Worm (Caenorhabditis elegans) whole organism, L3 larva: Measurements from ENCODE around the gene srh-15.

ENCODE experiments used
- fkh-10 ChIP-seq: sonication (generic microtip); optimal IDR thresholded peaks from 2 replicates; lab custom pipeline; 2017; ENCODE audit warnings: missing biosample characterization, missing genetic modification reagents, missing genetic modification characterization
- unc-39 ChIP-seq: sonication (generic microtip); optimal IDR thresholded peaks from 4 replicates; lab custom pipeline; 2017; ENCODE audit warnings: missing biosample characterization, missing genetic modification characterization

DNA sequence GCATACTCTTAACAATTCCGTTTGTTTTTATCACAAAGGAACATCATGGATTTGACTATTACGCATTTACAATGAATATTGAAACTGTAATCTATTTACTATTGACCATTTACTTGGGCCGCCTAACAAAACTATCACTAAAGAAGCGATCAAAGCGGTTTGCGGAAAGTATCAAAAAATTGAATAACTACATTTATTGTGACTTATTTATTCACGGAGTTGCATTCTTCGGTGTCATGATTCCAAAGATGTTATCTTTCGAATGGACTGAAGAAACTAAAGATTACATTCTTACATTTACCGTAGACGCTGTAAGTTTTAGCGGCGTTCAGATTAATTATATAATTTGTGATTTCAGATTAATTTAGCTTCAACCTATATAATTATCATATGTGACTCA is 43.5 kb downstream of the srh-15 start:
- TF ChIP-seq unc-39 (no peak), fkh-10 (GFP tag; lab: Kevin White, UChicago) (no peak)
